Fruit fly (Drosophila melanogaster) Kc167 (cell line): ENCODE results near the gene Coq3.

ENCODE experiments used
- Myc ChIP-seq: fragments of >200 bp; optimal IDR thresholded peaks from 2 replicates; lab custom pipeline; 2017; ENCODE audit warnings: missing external identifiers
- Sin3A ChIP-seq: fragments of >200 bp; optimal IDR thresholded peaks from 2 replicates; lab custom pipeline; 2018; ENCODE audit warnings: missing external identifiers
- h ChIP-seq: fragments of >200 bp; optimal IDR thresholded peaks from 3 replicates; lab custom pipeline; 2018; ENCODE audit warnings: missing external identifiers
- insv ChIP-seq: fragments of >200 bp; optimal IDR thresholded peaks from 3 replicates; lab custom pipeline; 2018; ENCODE audit warnings: missing external identifiers
- psq ChIP-seq: fragments of >200 bp; optimal IDR thresholded peaks from 2 replicates; lab custom pipeline; 2017; ENCODE audit warnings: missing external identifiers
- ttk ChIP-seq: sonication (Bioruptor generic); optimal IDR thresholded peaks from 2 replicates; lab custom pipeline; 2017; ENCODE audit warnings: missing external identifiers

The Coq3 gene

DNA sequence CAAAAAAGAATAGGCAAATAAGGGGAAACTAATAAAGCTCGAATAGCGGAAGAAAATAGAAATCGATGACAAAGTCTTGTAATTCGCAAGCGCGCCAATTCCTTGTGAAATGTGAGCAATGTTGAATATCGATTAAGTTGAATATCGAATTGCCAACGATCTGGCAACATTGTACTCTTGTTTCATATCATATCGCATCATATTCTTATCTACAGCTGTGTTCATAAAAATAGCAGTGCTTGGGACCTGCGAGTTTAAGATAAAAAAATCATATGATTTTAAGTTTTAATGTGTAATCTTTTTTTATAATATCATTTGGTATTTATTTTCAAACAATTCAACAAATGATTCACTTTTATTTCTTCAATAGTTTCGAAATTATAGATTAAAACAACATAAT lies 9.4 kb downstream of the Coq3 start:
- TF ChIP-seq Sin3A (lab: Kevin White, UChicago): no peak
- no peak for TF ChIP-seq Myc
- TF ChIP-seq ttk (lab: Kevin White, UChicago): no peak
- TF ChIP-seq psq: no peak
- no peak for TF ChIP-seq insv
- no peak for TF ChIP-seq h (lab: Kevin White, UChicago)

DNA sequence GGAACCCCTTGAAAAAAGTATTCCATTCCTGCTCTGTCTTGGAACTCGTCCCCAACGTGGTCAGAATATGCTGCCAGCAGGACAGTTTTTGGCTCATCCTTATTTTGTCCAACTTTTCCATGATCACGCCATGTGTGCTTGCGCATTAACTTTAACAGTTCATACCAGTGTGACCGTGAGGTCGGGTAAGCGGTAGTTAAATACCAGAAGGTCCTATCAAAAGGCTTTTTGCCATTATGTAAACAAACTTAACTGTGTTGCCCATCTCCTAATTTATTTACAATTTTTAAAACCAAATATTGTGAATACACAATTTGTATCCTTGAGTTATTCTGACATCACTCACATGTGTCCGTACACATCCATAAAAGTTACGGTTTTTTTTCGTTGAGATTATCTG lies 10.2 kb downstream of the Coq3 start, which contains the start of gene del:
del (minus strand) TSS at position 305 of the 400 bp plus-strand sequence.
- TF ChIP-seq Sin3A (lab: Kevin White, UChicago) (no peak), Myc (no peak), insv (no peak), ttk (lab: Kevin White, UChicago) (no peak), h (lab: Kevin White, UChicago) (no peak), psq (no peak)

DNA sequence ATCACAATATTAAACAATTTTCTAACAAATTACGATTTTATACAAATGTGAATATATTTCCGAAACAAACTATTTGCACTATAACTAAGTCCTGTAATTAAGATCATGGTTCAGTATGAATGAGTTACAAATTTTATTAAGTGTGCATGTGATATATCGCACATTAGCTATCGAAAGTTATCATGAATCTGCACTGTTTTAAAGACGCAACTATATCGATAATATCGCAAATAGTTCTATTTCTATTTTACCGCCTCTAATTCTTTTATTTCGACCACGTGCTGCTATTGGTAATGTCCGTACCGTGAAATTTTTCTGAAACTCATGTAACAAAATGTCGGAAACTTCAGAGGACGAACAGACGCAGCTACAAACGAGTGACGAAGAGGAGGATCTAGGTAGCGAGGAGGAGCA lies 15.4 kb downstream of the Coq3 start, which contains the start of gene pths:
pths (plus strand) TSS at position 258 of the 414 bp plus-strand sequence.
- no peak for TF ChIP-seq Myc
- no peak for TF ChIP-seq Sin3A (lab: Kevin White, UChicago)
- no peak for TF ChIP-seq insv
- TF ChIP-seq h (lab: Kevin White, UChicago): no peak
- no peak for TF ChIP-seq psq
- TF ChIP-seq ttk (lab: Kevin White, UChicago): no peak

- TF ChIP-seq Sin3A (lab: Kevin White, UChicago) (no peak), insv (no peak), Myc (no peak), ttk (lab: Kevin White, UChicago) (no peak), h (lab: Kevin White, UChicago) (no peak), psq (no peak)
Measured at dm6 chr2L:21142501-21142849, 15.9 kb downstream of the Coq3 start.

DNA sequence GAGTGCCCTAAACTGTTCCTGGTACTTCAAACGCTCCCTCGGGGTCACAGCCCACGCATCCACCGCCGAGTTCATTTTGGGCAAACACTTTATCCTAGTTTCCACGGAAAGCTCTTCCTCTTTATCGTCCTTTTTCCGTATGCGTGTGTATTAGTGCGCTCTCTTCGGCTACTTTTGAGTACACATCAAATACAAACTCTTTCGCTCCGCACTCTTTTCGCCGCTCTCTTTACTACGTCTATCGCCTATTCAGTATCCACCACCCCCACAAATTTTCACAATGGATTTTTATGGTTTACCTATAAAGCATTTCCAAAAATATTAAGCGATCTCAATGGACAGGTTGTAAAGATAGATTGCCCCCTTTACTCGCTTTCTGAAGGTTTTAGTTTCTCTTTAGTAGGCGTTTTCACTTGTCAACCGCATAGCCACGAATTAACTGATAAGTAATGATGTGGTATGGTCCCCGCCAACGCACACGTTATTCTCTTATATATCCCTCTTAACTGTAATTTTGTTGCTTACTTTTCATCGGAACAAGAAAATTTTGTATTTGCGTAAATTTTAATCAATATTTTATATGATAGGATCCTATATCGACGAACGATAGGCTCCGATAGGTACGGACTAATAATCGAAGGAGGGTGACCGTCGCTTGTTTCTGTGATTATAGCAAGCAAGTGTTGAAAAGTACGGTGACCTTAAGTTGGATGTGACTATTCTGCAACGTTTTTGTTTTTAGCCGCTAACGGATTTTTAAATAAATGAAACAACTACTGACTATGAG lies 16.5 kb downstream of the Coq3 start, which contains the start of gene Dap160:
Dap160 (minus strand) TSS at position 634 of the 787 bp plus-strand sequence.
- no peak for TF ChIP-seq insv
- TF ChIP-seq Myc: no peak
- no peak for TF ChIP-seq h (lab: Kevin White, UChicago)
- no peak for TF ChIP-seq psq
- no peak for TF ChIP-seq ttk (lab: Kevin White, UChicago)
- TF ChIP-seq Sin3A (lab: Kevin White, UChicago): no peak

dm6 chr2L:21135764-21136163 lies 22.6 kb downstream of the Coq3 start:
- no peak for TF ChIP-seq insv
- no peak for TF ChIP-seq Myc
- TF ChIP-seq psq: no peak
- TF ChIP-seq ttk (lab: Kevin White, UChicago): no peak
- no peak for TF ChIP-seq Sin3A (lab: Kevin White, UChicago)
- no peak for TF ChIP-seq h (lab: Kevin White, UChicago)

- TF ChIP-seq ttk (lab: Kevin White, UChicago) (no peak), h (lab: Kevin White, UChicago) (no peak), psq (no peak), Sin3A (lab: Kevin White, UChicago) (no peak), insv (no peak), Myc (no peak)
Measured at dm6 chr2L:21115687-21116086, 42.7 kb downstream of the Coq3 start.

dm6 chr2L:21113546-21113945 lies 44.9 kb downstream of the Coq3 start:
- TF ChIP-seq insv: no peak

DNA sequence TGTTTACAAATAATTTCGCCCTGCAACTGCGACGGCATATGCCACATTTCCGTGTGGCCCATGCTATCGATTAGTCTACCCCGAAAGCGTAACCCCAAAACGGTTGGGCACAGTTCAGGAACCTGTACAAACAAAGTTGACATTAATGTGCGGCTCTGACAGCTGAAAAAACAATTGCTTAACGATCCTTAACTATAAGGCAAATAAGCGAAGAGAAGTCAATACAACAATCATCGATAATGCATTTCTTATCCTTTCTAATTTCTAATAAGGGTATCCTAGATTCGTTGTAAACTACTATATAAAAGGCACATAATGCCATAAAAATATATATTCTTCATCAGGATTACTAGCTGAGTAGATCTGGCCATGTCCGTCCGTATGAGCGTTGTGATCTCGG lies 46.6 kb downstream of the Coq3 start:
- TF ChIP-seq h (lab: Kevin White, UChicago): no peak
- no peak for TF ChIP-seq insv
- no peak for TF ChIP-seq ttk (lab: Kevin White, UChicago)
- no peak for TF ChIP-seq Sin3A (lab: Kevin White, UChicago)
- TF ChIP-seq psq: no peak
- no peak for TF ChIP-seq Myc

DNA sequence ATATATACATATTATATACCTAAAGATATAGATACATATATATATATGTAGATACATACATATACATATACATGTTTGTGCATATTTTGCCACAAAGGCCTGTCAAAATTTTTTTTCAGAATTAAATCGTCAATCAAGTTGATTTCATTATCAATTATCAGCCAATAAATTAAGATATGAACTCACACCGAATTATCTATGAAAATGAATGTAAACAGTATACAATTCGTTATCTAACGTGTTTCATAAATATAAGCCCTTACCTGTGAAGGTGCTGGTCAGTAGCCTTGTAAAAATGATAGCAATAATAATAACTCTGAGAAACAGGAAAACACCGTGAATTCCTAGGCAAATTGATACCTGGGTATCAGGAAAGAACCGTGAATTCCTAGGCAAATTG lies 48.7 kb downstream of the Coq3 start:
- TF ChIP-seq psq (no peak), h (lab: Kevin White, UChicago) (no peak), insv (no peak)

- TF ChIP-seq ttk (lab: Kevin White, UChicago): no peak
- TF ChIP-seq psq: no peak
- TF ChIP-seq Sin3A (lab: Kevin White, UChicago): no peak
- TF ChIP-seq h (lab: Kevin White, UChicago): no peak
Measured at dm6 chr2L:21108759-21109282, 49.6 kb downstream of the Coq3 start.

DNA sequence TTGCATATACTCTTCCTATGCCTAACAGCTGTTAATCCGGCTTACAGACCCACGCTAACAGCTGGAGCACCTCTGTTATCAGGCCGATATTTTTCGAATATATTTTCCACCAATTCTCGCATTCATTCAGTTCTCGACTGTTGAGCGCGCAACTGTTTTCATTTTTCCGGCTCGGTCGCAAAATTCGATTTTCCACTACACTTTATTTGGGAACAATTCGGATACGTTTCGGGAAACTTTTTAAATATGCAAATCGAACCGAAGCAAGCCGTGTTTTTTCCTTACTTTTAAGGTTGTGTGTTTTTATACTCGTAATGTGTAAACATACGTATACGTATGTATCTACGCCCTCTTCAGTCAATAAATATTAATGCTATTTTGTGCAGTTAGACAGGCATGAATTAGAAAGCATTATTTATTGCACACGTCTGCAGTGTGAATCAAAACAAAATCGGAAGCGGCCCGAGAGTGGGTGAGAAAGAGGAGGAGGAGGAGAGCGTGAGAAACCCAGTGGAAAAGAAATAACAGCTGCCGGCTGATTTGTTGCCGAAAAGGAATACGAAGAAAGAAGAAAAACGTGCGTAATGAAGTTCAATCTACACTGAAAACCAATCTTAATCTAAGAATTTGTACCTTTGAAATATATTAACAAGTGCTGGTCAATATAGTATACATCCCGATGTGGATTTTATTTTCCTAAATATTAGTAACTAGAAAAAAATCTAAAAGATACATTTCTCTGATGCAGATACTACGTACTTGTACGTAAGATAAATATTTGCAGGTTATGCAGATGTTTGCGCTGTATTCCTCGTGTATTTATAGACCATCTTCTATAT lies 50.5 kb downstream of the Coq3 start:
- TF ChIP-seq psq (peak; percentile 80), ttk (lab: Kevin White, UChicago) (no peak)
